Worm (Caenorhabditis elegans) whole organism, late embryonic: ENCODE data around the gene kmo-1.

ENCODE experiments used
- K09A11.1 ChIP-seq: sonication (generic microtip); optimal IDR thresholded peaks from 2 replicates; lab custom pipeline; 2017; ENCODE audit warnings: antibody characterized with exemption, mild to moderate bottlenecking, missing genetic modification characterization, missing compliant biosample characterization; ENCODE audit not compliant: insufficient read depth
- lim-6 ChIP-seq: sonication (generic microtip); optimal IDR thresholded peaks from 2 replicates; lab custom pipeline; 2016; ENCODE audit warnings: missing genetic modification characterization, missing compliant biosample characterization
- nhr-11 ChIP-seq: fragments of 150-350 bp; optimal IDR thresholded peaks from 2 replicates; lab custom pipeline; 2014; ENCODE audit warnings: missing biosample characterization, missing genetic modification characterization
- pros-1 ChIP-seq: fragments of 150-350 bp; optimal IDR thresholded peaks from 2 replicates; lab custom pipeline; 2014; ENCODE audit warnings: missing biosample characterization, missing genetic modification reagents, missing genetic modification characterization
- unc-86 ChIP-seq: sonication (generic microtip); optimal IDR thresholded peaks from 2 replicates; lab custom pipeline; 2016; ENCODE audit warnings: missing genetic modification characterization, missing compliant biosample characterization

DNA sequence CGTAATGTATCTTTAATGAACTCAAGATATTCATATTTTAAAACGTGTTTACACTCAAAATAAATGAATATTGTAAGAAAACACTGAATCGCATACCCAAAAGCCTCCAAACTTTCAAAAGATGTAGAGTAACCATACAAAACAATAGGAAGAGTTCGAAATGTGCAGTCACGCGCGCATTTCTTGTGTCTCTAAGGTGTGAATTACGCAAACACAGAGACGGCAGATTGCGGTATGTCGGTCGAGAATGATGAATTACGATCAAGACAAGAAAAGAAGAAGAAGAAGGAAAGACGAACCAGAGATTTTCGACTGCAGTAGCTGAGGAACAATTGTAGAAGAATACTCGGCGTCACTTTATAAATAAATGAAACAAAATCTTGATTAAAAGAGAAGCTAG, 41.1 kb upstream of the kmo-1 start, which contains the start of gene lhpp-1:
- TF ChIP-seq lim-6 (tag; lab: Kevin White, UChicago) (no peak), nhr-11 (tag; lab: Kevin White, UChicago) (no peak), pros-1 (tag; lab: Kevin White, UChicago) (no peak), K09A11.1 (no peak), unc-86 (tag; lab: Kevin White, UChicago) (no peak)
